Fruit fly (Drosophila melanogaster) whole organism, adult: Measurements from ENCODE around the gene CG3529.
A peak's percentile ranks its signal among the peaks of the same experiment; 100 is the strongest.

Experiments used
- CG5204 ChIP-seq: fragments of 200-800 bp; sonication (Bioruptor generic); optimal IDR thresholded peaks from 2 replicates; lab custom pipeline; 2016; ENCODE audit warnings: missing biosample characterization, missing genetic modification characterization
- Clk ChIP-seq: fragments of 200-800 bp; sonication (Bioruptor generic); optimal IDR thresholded peaks from 2 replicates; lab custom pipeline; 2017; ENCODE audit warnings: missing biosample characterization, missing genetic modification characterization
- cic ChIP-seq: fragments of 200-800 bp; sonication (Bioruptor generic); optimal IDR thresholded peaks from 2 replicates; lab custom pipeline; 2017; ENCODE audit warnings: missing biosample characterization, mild to moderate bottlenecking, missing genetic modification characterization, moderate library complexity

DNA sequence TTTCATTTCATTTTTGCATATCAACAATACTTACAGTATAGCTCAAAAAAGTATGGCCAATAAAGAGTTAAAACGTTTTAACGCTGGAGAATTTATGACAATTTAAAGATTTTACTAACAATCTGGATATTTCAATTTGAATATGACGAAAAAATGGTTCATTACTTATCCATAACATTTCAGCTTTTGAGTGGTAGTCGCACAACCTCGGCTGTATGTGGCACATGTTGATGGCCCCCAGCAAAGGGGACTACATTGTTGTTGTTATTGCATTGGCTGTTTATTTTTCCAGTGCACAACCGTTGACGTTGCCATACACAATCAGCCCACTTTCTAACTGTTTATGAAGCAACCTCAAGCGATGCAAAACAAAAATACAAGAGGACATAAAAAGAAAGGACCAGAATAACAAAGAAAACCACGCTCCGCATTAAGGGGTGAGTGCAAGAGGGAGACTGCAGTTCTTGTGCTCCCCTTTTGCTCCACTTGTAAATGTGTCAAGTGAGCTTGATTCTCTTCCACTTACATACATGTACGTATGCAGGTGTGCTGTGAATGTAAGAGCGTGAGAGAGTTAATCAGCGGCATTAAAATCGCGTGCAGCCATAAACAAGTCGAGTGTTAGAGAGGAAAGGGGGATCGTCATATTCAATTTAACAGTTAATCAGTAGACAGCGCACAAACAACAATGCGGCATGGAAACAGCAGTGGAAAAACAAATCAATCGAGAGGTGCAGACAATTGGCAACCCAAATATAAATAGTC, 26.4 kb upstream of the CG3529 start:
- TF ChIP-seq Clk (peak; percentile 61), cic (GFP tag; lab: Kevin White, UChicago) (peak; percentile 87), CG5204 (peak; percentile 89)
